Worm (Caenorhabditis elegans) whole organism, L2 larva: Measurements from ENCODE around the gene ZK1320.7.

ENCODE experiments used
- Y55F3AM.14 ChIP-seq: fragments of 200-800 bp; sonication (Bioruptor generic); optimal IDR thresholded peaks from 2 replicates; lab custom pipeline; 2018; ENCODE audit warnings: mild to moderate bottlenecking, missing genetic modification characterization, missing compliant biosample characterization
- elt-1 ChIP-seq: fragments of 150-350 bp; optimal IDR thresholded peaks from 2 replicates; lab custom pipeline; 2014; ENCODE audit warnings: missing biosample characterization, missing genetic modification characterization
- elt-3 ChIP-seq: sonication (generic microtip); optimal IDR thresholded peaks from 2 replicates; lab custom pipeline; 2017; ENCODE audit warnings: missing biosample characterization, missing genetic modification characterization
- lin-11 ChIP-seq: fragments of 150-350 bp; sonication (generic microtip); optimal IDR thresholded peaks from 2 replicates; lab custom pipeline; 2014; ENCODE audit warnings: missing biosample characterization, missing genetic modification characterization, inconsistent platforms, mixed read lengths
- lin-13 ChIP-seq: fragments of 150-350 bp; optimal IDR thresholded peaks from 2 replicates; lab custom pipeline; 2014; ENCODE audit warnings: missing biosample characterization, missing genetic modification reagents, missing genetic modification characterization
- mab-5 ChIP-seq: fragments of 150-350 bp; optimal IDR thresholded peaks from 2 replicates; lab custom pipeline; 2014; ENCODE audit warnings: missing biosample characterization, missing genetic modification characterization
- nhr-11 ChIP-seq: fragments of 150-350 bp; optimal IDR thresholded peaks from 2 replicates; lab custom pipeline; 2014; ENCODE audit warnings: missing biosample characterization, missing genetic modification characterization
- skn-1 ChIP-seq: sonication (generic microtip); optimal IDR thresholded peaks from 2 replicates; lab custom pipeline; 2017; ENCODE audit warnings: missing biosample characterization, missing genetic modification characterization
- sma-9 ChIP-seq, 2 experiments: fragments of 150-350 bp in 1 of 2; sonication (generic microtip) in 1 of 2; optimal IDR thresholded peaks; 2 replicates each; lab custom pipeline; 2014 to 2016; ENCODE audit warnings: missing genetic modification characterization in 2 of 2, mild to moderate bottlenecking in 1 of 2, missing biosample characterization in 1 of 2, missing compliant biosample characterization in 1 of 2, missing genetic modification reagents in 1 of 2, moderate library complexity in 1 of 2
- snpc-4 ChIP-seq: fragments of 150-350 bp; optimal IDR thresholded peaks from 2 replicates; lab custom pipeline; 2014; ENCODE audit warnings: missing biosample characterization, missing genetic modification characterization
- zag-1 ChIP-seq: fragments of 150-350 bp; optimal IDR thresholded peaks from 2 replicates; lab custom pipeline; 2014; ENCODE audit warnings: missing biosample characterization, missing genetic modification characterization
- ztf-1 ChIP-seq: fragments of 200-800 bp; sonication (Bioruptor generic); conservative IDR thresholded peaks from 2 replicates; pipeline ENCODE4 v1.3.6; 2022; ENCODE audit warnings: missing genetic modification characterization, missing compliant biosample characterization

- no peak for TF ChIP-seq elt-3
- TF ChIP-seq snpc-4 (tag; lab: Kevin White, UChicago), result no peak
- TF ChIP-seq skn-1 (tag; lab: Kevin White, UChicago), result no peak
- no peak for TF ChIP-seq elt-1 (tag; lab: Kevin White, UChicago)
- no peak for TF ChIP-seq zag-1 (tag; lab: Kevin White, UChicago)
- TF ChIP-seq nhr-11 (tag; lab: Kevin White, UChicago), result no peak
- peak; percentile 32 for TF ChIP-seq sma-9 (GFP tag; optimal IDR thresholded peaks at IDR 0.05; lab: Kevin White, UChicago)
- no peak for TF ChIP-seq sma-9 (tag; optimal IDR thresholded peaks at IDR 0.05; lab: Kevin White, UChicago)
- no peak for TF ChIP-seq Y55F3AM.14
- no peak for TF ChIP-seq mab-5 (tag; lab: Kevin White, UChicago)
- TF ChIP-seq ztf-1 (GFP tag; lab: Robert Waterston, UW), result no peak
- no peak for TF ChIP-seq lin-11
- no peak for TF ChIP-seq lin-13 (GFP tag; lab: Kevin White, UChicago)
These were observed 24.2 kb upstream of the ZK1320.7 start, which contains the start of gene sqv-8 for ce11 chrII:9646928-9647838.
